Fruit fly (Drosophila melanogaster) whole organism, pupa: ENCODE data around the gene CG3513.

Source experiments
- CG32121 ChIP-seq: fragments of 200-800 bp; sonication (Bioruptor generic); IDR thresholded peaks from 2 replicates; pipeline ENCODE4 v1.3.6; 2022; ENCODE audit warnings: missing biosample characterization, missing genetic modification characterization
- EcR ChIP-seq: fragments of 200-800 bp; sonication (Bioruptor generic); optimal IDR thresholded peaks from 3 replicates; lab custom pipeline; 2019; ENCODE audit warnings: missing biosample characterization, missing genetic modification characterization, mild to moderate bottlenecking, moderate library complexity, missing genetic modification reagents

dm6 chr2L:3669034-3669433 is 23.9 kb downstream of the CG3513 start, which contains the start of gene Sfp24Bd:
- TF ChIP-seq EcR (GFP tag; lab: Kevin White, UChicago) (no peak), CG32121 (no peak)
